Worm (Caenorhabditis elegans) whole organism, dauer: ENCODE data around the gene unc-96.

ENCODE experiments used
- unc-62 ChIP-seq: sonication (generic microtip); optimal IDR thresholded peaks from 2 replicates; lab custom pipeline; 2017; ENCODE audit warnings: missing biosample characterization, missing genetic modification reagents, missing genetic modification characterization

unc-96 gene

ce11 chrX:621190-621589, at the start of gene unc-96:
unc-96 (minus strand) TSS chrX:621290.
- no peak for TF ChIP-seq unc-62

- no peak for TF ChIP-seq unc-62
These were observed 49.5 kb upstream of the unc-96 start, which contains the start of gene T19D7.6 for ce11 chrX:670603-671002. T19D7.6 (minus strand) TSS chrX:670800.

- TF ChIP-seq unc-62, result no peak
These were observed 45.0 kb upstream of the unc-96 start, which contains the start of gene T19D7.5 for ce11 chrX:666125-666524. T19D7.5 (minus strand) TSS chrX:666225.

ce11 chrX:661727-662330, 40.7 kb upstream of the unc-96 start, which contains the start of gene rund-1:
rund-1 (minus strand) TSS chrX:661777.
- no peak for TF ChIP-seq unc-62

ce11 chrX:655884-656283, 34.8 kb upstream of the unc-96 start, which contains the start of gene lpr-7:
lpr-7 (plus strand) TSS chrX:656184.
- no peak for TF ChIP-seq unc-62

ce11 chrX:654804-655203, 33.7 kb upstream of the unc-96 start, which contains the start of gene ifc-2:
ifc-2 (minus strand) TSS chrX:654904.
- no peak for TF ChIP-seq unc-62

ce11 chrX:651616-652015, 30.5 kb upstream of the unc-96 start:
- no peak for TF ChIP-seq unc-62

- TF ChIP-seq unc-62, result no peak
These were observed 25.4 kb upstream of the unc-96 start for ce11 chrX:646493-646892.

- no peak for TF ChIP-seq unc-62
These were observed 24.5 kb upstream of the unc-96 start for ce11 chrX:645589-645988.

ce11 chrX:642817-643216, 21.7 kb upstream of the unc-96 start:
- TF ChIP-seq unc-62, result no peak

ce11 chrX:641440-641839, 20.4 kb upstream of the unc-96 start, which contains the start of gene M6.11:
M6.11 (minus strand) TSS chrX:641540.
- no peak for TF ChIP-seq unc-62

- no peak for TF ChIP-seq unc-62
These were observed 16.5 kb upstream of the unc-96 start for ce11 chrX:637588-637987.

- TF ChIP-seq unc-62, result no peak
These were observed 15.8 kb upstream of the unc-96 start, which contains the start of gene pha-2 for ce11 chrX:636893-637292. pha-2 (minus strand) TSS chrX:636993.

- TF ChIP-seq unc-62, result no peak
These were observed 8.0 kb upstream of the unc-96 start, which contains the start of gene M6.4 for ce11 chrX:629134-629533. M6.4 (plus strand) TSS chrX:629188.

ce11 chrX:621688-622087, 598 bp upstream of the unc-96 start:
- TF ChIP-seq unc-62, result no peak

ce11 chrX:617730-618129, 3.4 kb downstream of the unc-96 start:
- no peak for TF ChIP-seq unc-62

- no peak for TF ChIP-seq unc-62
These were observed 8.3 kb downstream of the unc-96 start for ce11 chrX:612783-613182.

ce11 chrX:609553-609952, 11.5 kb downstream of the unc-96 start:
- TF ChIP-seq unc-62, result no peak

ce11 chrX:608392-608791, 12.7 kb downstream of the unc-96 start, which contains the start of gene F13C5.5:
F13C5.5 (minus strand) TSS chrX:608492.
- TF ChIP-seq unc-62, result no peak
